Fruit fly (Drosophila melanogaster) whole organism, wandering third instar larva: ENCODE measurements around the gene CG31245.

Source experiments
- Dfd ChIP-seq: fragments of >200 bp; optimal IDR thresholded peaks from 2 replicates; lab custom pipeline; 2017; ENCODE audit warnings: missing biosample characterization, missing genetic modification characterization
- Hr78 ChIP-seq: fragments of >200 bp; optimal IDR thresholded peaks from 2 replicates; lab custom pipeline; 2017; ENCODE audit warnings: missing biosample characterization, missing genetic modification characterization
- Vsx2 ChIP-seq: fragments of 200-300, 225-300 bp; sonication (Bioruptor generic); optimal IDR thresholded peaks from 2 replicates; lab custom pipeline; 2018; ENCODE audit warnings: missing biosample characterization, missing genetic modification characterization; ENCODE audit not compliant: partially characterized antibody
- br ChIP-seq: fragments of 200-800 bp; sonication (Bioruptor generic); optimal IDR thresholded peaks from 2 replicates; lab custom pipeline; 2016; ENCODE audit warnings: missing biosample characterization, missing genetic modification characterization
- fru ChIP-seq: fragments of 200-800 bp; sonication (Bioruptor generic); optimal IDR thresholded peaks from 3 replicates; lab custom pipeline; 2016; ENCODE audit warnings: missing biosample characterization, mild to moderate bottlenecking, missing genetic modification characterization
- psq ChIP-seq: fragments of 200-800 bp; sonication (Bioruptor generic); optimal IDR thresholded peaks from 3 replicates; lab custom pipeline; 2017; ENCODE audit warnings: missing biosample characterization, mild to moderate bottlenecking, missing genetic modification characterization, moderate library complexity
- usp ChIP-seq: fragments of >200 bp; optimal IDR thresholded peaks from 2 replicates; lab custom pipeline; 2017; ENCODE audit warnings: missing biosample characterization, missing genetic modification characterization

Gene CG31245

dm6 chr3R:19328716-19329115, 48.3 kb downstream of the CG31245 start:
- TF ChIP-seq Dfd (GFP tag; lab: Kevin White, UChicago), result peak; percentile 31
- TF ChIP-seq br (GFP tag; lab: Kevin White, UChicago), result peak; percentile 15
- TF ChIP-seq fru, result peak; percentile 64
- no peak for TF ChIP-seq usp (GFP tag; lab: Kevin White, UChicago)
- TF ChIP-seq Hr78 (GFP tag; lab: Kevin White, UChicago), result no peak
- TF ChIP-seq psq (GFP tag; lab: Kevin White, UChicago), result peak; percentile 73
- TF ChIP-seq Vsx2 (GFP tag; lab: Kevin White, UChicago), result peak; percentile 0
- TF ChIP-seq, all 38 proteins: peak for 5
